Worm (Caenorhabditis elegans): ENCODE data around the gene scl-8.

Gene scl-8

DNA sequence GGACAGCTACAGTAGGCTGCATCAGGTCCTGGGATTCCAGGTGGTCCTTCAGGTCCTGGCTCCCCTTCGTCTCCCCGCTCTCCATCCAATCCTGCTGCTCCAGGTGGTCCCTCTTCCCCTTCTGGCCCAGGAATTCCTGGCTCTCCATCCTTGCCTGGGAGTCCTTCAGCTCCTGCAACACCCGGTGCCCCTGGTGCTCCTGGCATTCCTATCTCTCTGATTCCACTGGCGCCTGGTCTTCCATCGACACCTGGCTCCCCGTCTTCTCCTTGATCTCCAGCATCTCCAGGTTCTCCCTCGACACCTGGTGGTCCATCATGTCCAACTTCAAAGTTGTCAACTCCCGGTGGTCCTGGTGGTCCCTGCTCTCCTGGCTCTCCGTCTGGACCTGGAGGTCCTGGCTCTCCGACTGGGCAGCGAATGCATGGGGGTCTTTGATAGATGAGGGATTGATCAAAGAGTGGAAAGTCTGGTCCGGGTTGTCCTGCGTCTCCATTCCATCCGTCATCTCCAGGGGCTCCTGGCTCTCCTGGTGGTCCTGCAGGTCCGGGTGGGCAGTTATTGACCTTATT is 18.2 kb downstream of the scl-8 start:
- TF ChIP-seq fos-1 (tag; optimal IDR thresholded peaks at IDR 0.05) (no peak), ceh-9 (tag; optimal IDR thresholded peaks at IDR 0.05) (no peak), snpc-4 (tag; optimal IDR thresholded peaks at IDR 0.05) (no peak), nhr-11 (tag; optimal IDR thresholded peaks at IDR 0.05) (no peak)

DNA sequence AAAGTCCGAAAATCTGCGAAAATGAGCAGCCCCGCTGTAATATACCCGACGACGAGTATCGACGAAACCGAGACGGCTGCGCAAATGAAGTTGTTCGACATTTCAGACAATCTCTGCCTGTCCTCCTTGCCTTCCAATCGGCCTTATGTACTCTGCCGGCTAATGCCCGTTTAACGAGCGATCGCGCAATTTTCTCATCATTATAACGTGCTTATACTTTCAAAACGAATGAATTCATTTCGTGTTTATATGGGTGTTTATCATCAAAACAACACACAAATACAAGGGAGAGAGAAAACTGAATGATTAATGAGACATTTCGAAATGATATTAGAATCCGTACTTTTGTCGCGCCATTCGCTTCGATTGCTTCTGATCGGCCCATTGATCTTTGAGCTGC is 19.4 kb downstream of the scl-8 start, which contains the start of gene col-132:
Gene col-132, minus strand, starts transcription at position 101 of the 400 bp plus-strand sequence.
- TF ChIP-seq unc-62 (GFP tag; optimal IDR thresholded peaks at IDR 0.05), result no peak
- TF ChIP-seq unc-39 (tag; optimal IDR thresholded peaks at IDR 0.05), result no peak
- TF ChIP-seq pha-4 (tag; optimal IDR thresholded peaks at IDR 0.05), result no peak
- no peak for TF ChIP-seq ceh-16 (tag; optimal IDR thresholded peaks at IDR 0.05)
- no peak for TF ChIP-seq mdl-1 (tag; optimal IDR thresholded peaks at IDR 0.05)
- TF ChIP-seq snpc-4 (tag; optimal IDR thresholded peaks at IDR 0.05), result no peak
- no peak for TF ChIP-seq ztf-4 (tag; optimal IDR thresholded peaks at IDR 0.05)
- no peak for TF ChIP-seq nhr-12 (tag; optimal IDR thresholded peaks at IDR 0.05)
- TF ChIP-seq tbx-2 (tag; optimal IDR thresholded peaks at IDR 0.05), result no peak
- no peak for TF ChIP-seq nhr-43 (tag; optimal IDR thresholded peaks at IDR 0.05; ENCODE audit: poor library complexity, severe bottlenecking)
- no peak for TF ChIP-seq zag-1 (tag; optimal IDR thresholded peaks at IDR 0.05)
- no peak for TF ChIP-seq nhr-237 (tag; optimal IDR thresholded peaks at IDR 0.05)
- no peak for TF ChIP-seq hmg-11 (tag; optimal IDR thresholded peaks at IDR 0.05)
- no peak for TF ChIP-seq ama-1 (optimal IDR thresholded peaks at IDR 0.05)
- no peak for TF ChIP-seq lsy-12 (tag; optimal IDR thresholded peaks at IDR 0.05)

DNA sequence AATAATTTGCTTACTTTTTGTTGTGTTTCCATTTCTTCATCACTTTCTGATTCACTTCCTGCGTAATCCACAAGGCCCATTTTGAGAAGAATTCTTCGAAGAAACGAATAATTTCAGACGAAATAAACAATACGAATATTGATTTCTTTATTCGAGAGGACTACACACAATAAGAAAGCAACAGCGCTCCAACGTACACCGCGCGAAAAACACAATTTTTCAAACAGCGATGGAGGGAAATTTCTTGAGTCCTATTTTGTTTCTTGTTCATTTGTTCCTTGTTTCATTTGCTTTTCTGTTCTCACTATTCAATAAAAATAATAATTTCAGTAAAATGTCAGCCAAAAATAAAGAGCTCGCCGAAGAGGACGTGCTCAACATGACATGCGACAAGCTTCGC is 22.1 kb downstream of the scl-8 start, which contains the start of the genes prcc-1 and C39E9.12:
Gene prcc-1, minus strand, starts transcription at position 119 of the 400 bp plus-strand sequence.
Gene C39E9.12, plus strand, starts transcription at position 331 of the 400 bp plus-strand sequence.
- no peak for TF ChIP-seq nfya-1 (tag; optimal IDR thresholded peaks at IDR 0.05; ENCODE audit: insufficient read depth)
- peak; percentile 45 for TF ChIP-seq lin-39 (tag; optimal IDR thresholded peaks at IDR 0.05)
- no peak for TF ChIP-seq skn-1 (tag; optimal IDR thresholded peaks at IDR 0.05)
- peak; percentile 16 for TF ChIP-seq R02D3.7 (tag; optimal IDR thresholded peaks at IDR 0.05)
- TF ChIP-seq snpc-4 (tag; optimal IDR thresholded peaks at IDR 0.05), result peak; percentile 50
- TF ChIP-seq elt-3 (tag; optimal IDR thresholded peaks at IDR 0.05), result no peak
- TF ChIP-seq elt-2 (tag; optimal IDR thresholded peaks at IDR 0.05), result peak; percentile 12
- peak; percentile 42 for TF ChIP-seq pqm-1 (tag; optimal IDR thresholded peaks at IDR 0.05)
- peak; percentile 81 for TF ChIP-seq ceh-28 (tag; optimal IDR thresholded peaks at IDR 0.05)
- peak; percentile 58 for TF ChIP-seq nhr-25 (tag; optimal IDR thresholded peaks at IDR 0.05)
- TF ChIP-seq nhr-23 (tag; optimal IDR thresholded peaks at IDR 0.05), result peak; percentile 63
- peak; percentile 29 for TF ChIP-seq egl-5 (tag; optimal IDR thresholded peaks at IDR 0.05)
- peak; percentile 86 for TF ChIP-seq pha-4 (tag; optimal IDR thresholded peaks at IDR 0.05)
- peak; percentile 91 for TF ChIP-seq lin-15B (tag; optimal IDR thresholded peaks at IDR 0.05)
- TF ChIP-seq egl-27 (tag; optimal IDR thresholded peaks at IDR 0.05), result no peak
- TF ChIP-seq nhr-43 (tag; optimal IDR thresholded peaks at IDR 0.05; ENCODE audit: poor library complexity, severe bottlenecking), result peak; percentile 25
- TF ChIP-seq nhr-76 (tag; optimal IDR thresholded peaks at IDR 0.05), result no peak

DNA sequence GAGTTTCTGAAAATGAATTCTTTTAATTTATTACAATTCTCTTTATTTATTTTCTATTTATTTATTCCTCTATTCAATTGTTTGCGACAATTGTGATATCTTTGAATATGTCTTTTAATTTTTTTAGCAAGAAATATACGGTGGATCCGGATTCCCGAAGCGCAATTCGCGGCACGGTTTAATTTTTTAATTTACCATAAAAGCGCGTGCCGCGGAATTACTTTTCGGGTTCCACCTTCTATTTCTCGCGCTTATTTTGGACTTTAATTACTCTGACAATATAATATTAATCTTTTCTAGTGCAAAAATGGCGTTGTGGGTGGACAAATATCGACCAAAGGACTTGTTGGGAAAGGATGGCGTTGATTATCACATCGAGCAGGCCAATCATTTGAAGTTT is 23.9 kb downstream of the scl-8 start, which contains the start of gene rfc-3:
Gene rfc-3, plus strand, starts transcription at position 301 of the 400 bp plus-strand sequence.
- TF ChIP-seq nhr-23 (tag; optimal IDR thresholded peaks at IDR 0.05) (no peak), nhr-237 (tag; optimal IDR thresholded peaks at IDR 0.05) (no peak), nhr-67 (tag; optimal IDR thresholded peaks at IDR 0.05) (no peak), R02D3.7 (tag; optimal IDR thresholded peaks at IDR 0.05) (no peak), nhr-28 (tag; optimal IDR thresholded peaks at IDR 0.05) (no peak), daf-12 (tag; optimal IDR thresholded peaks at IDR 0.05) (no peak), elt-3 (tag; optimal IDR thresholded peaks at IDR 0.05) (no peak), lin-15B (tag; optimal IDR thresholded peaks at IDR 0.05) (no peak), lsy-12 (tag; optimal IDR thresholded peaks at IDR 0.05) (no peak), skn-1 (tag; optimal IDR thresholded peaks at IDR 0.05) (no peak), elt-1 (tag; optimal IDR thresholded peaks at IDR 0.05) (no peak)

Data from whole organism, L3 larva.